Fruit fly (Drosophila melanogaster) whole organism, embryonic: ENCODE data around the gene cdi.

ENCODE experiments used
- Blimp-1 ChIP-seq: fragments of 200-800 bp; sonication (Bioruptor generic); optimal IDR thresholded peaks from 3 replicates; lab custom pipeline; 2018; ENCODE audit warnings: missing biosample characterization, missing genetic modification characterization, mild to moderate bottlenecking, moderate library complexity, missing genetic modification reagents
- CG10979 ChIP-seq: fragments of 200-800 bp; sonication (Bioruptor generic); optimal IDR thresholded peaks from 2 replicates; lab custom pipeline; 2018; ENCODE audit warnings: missing biosample characterization, mild to moderate bottlenecking, missing genetic modification characterization, moderate library complexity
- CG11504 ChIP-seq: fragments of 200-800 bp; sonication (Bioruptor generic); optimal IDR thresholded peaks from 3 replicates; lab custom pipeline; 2019; ENCODE audit warnings: missing biosample characterization, mild to moderate bottlenecking, missing genetic modification characterization, moderate library complexity
- CG11696 ChIP-seq: fragments of 200-800 bp; sonication (Bioruptor generic); IDR thresholded peaks from 2 replicates; pipeline ENCODE4 v1.3.6; 2022; ENCODE audit warnings: missing biosample characterization, missing genetic modification characterization
- CG12219 ChIP-seq: fragments of 200-800 bp; sonication (Bioruptor generic); optimal IDR thresholded peaks from 3 replicates; lab custom pipeline; 2018; ENCODE audit warnings: missing biosample characterization, mild to moderate bottlenecking, missing genetic modification characterization
- CG1233 ChIP-seq: fragments of 200-800 bp; sonication (Bioruptor generic); optimal IDR thresholded peaks from 4 replicates; lab custom pipeline; 2018; ENCODE audit warnings: missing biosample characterization, mild to moderate bottlenecking, missing genetic modification characterization
- CG14710 ChIP-seq: fragments of 200-800 bp; sonication (Bioruptor generic); optimal IDR thresholded peaks from 3 replicates; lab custom pipeline; 2019; ENCODE audit warnings: missing biosample characterization, mild to moderate bottlenecking, missing genetic modification characterization, moderate library complexity
- CG1647 ChIP-seq: fragments of 200-800 bp; sonication (Bioruptor generic); optimal IDR thresholded peaks from 3 replicates; lab custom pipeline; 2016; ENCODE audit warnings: missing biosample characterization, missing genetic modification characterization
- CG17361 ChIP-seq: fragments of 200-800 bp; sonication (Bioruptor generic); IDR thresholded peaks from 3 replicates; pipeline ENCODE4 v1.3.6; 2022; ENCODE audit warnings: missing biosample characterization, missing genetic modification characterization
- CG17568 ChIP-seq: fragments of 200-800 bp; sonication (Bioruptor generic); optimal IDR thresholded peaks from 2 replicates; lab custom pipeline; 2018; ENCODE audit warnings: missing biosample characterization, mild to moderate bottlenecking, missing genetic modification characterization, moderate library complexity
- CG18262 ChIP-seq: fragments of 200-800 bp; optimal IDR thresholded peaks from 3 replicates; lab custom pipeline; 2019; ENCODE audit warnings: missing biosample characterization, mild to moderate bottlenecking, missing genetic modification characterization, moderate library complexity
- CG18599 ChIP-seq: fragments of 200-800 bp; sonication (Bioruptor generic); optimal IDR thresholded peaks from 3 replicates; lab custom pipeline; 2017; ENCODE audit warnings: missing biosample characterization, missing genetic modification characterization, mild to moderate bottlenecking, moderate library complexity, missing genetic modification reagents
- CG18764 ChIP-seq: fragments of 200-800 bp; sonication (Bioruptor generic); optimal IDR thresholded peaks from 3 replicates; lab custom pipeline; 2016; ENCODE audit warnings: missing biosample characterization, missing genetic modification characterization
- CG32532 ChIP-seq: fragments of 200-800 bp; sonication (Bioruptor generic); IDR thresholded peaks from 2 replicates; pipeline ENCODE4 v1.3.6; 2022; ENCODE audit warnings: missing biosample characterization, missing genetic modification characterization
- CG3281 ChIP-seq: fragments of 200-800 bp; sonication (Bioruptor generic); optimal IDR thresholded peaks from 3 replicates; lab custom pipeline; 2017; ENCODE audit warnings: missing biosample characterization, mild to moderate bottlenecking, missing genetic modification characterization
- CG4854 ChIP-seq: fragments of 200-800 bp; sonication (Bioruptor generic); optimal IDR thresholded peaks from 2 replicates; lab custom pipeline; 2016; ENCODE audit warnings: missing biosample characterization, missing genetic modification characterization, inconsistent platforms
- CG6654 ChIP-seq: fragments of 200-800 bp; sonication (Bioruptor generic); optimal IDR thresholded peaks from 2 replicates; lab custom pipeline; 2017; ENCODE audit warnings: missing biosample characterization, mild to moderate bottlenecking, missing genetic modification characterization
- CG6765 ChIP-seq: fragments of 200-800 bp; sonication (Bioruptor generic); optimal IDR thresholded peaks from 3 replicates; lab custom pipeline; 2017; ENCODE audit warnings: missing biosample characterization, mild to moderate bottlenecking, missing genetic modification characterization
- CG6813 ChIP-seq: fragments of 200-800 bp; sonication (Bioruptor generic); optimal IDR thresholded peaks from 2 replicates; lab custom pipeline; 2017; ENCODE audit warnings: missing biosample characterization, missing genetic modification characterization, mild to moderate bottlenecking, moderate library complexity, missing genetic modification reagents
- CG7839 ChIP-seq: fragments of 200-800 bp; sonication (Bioruptor generic); optimal IDR thresholded peaks from 3 replicates; lab custom pipeline; 2018; ENCODE audit warnings: missing biosample characterization, mild to moderate bottlenecking, missing genetic modification characterization, moderate library complexity
- CG8290 ChIP-seq, 3 experiments: fragments of 200-800 bp; sonication (Bioruptor generic); optimal IDR thresholded peaks; 2 replicates each; lab custom pipeline; 2016 to 2019; ENCODE audit warnings: missing biosample characterization in 3 of 3, missing genetic modification characterization in 3 of 3, mild to moderate bottlenecking in 2 of 3, moderate library complexity in 1 of 3
- CG9727 ChIP-seq: fragments of 200-800 bp; sonication (Bioruptor generic); optimal IDR thresholded peaks from 3 replicates; lab custom pipeline; 2017; ENCODE audit warnings: missing biosample characterization, mild to moderate bottlenecking, missing genetic modification characterization
- CG9876 ChIP-seq: fragments of 200-800 bp; sonication (Bioruptor generic); optimal IDR thresholded peaks from 2 replicates; lab custom pipeline; 2016; ENCODE audit warnings: missing biosample characterization, missing genetic modification characterization
- Camta ChIP-seq: fragments of 200-800 bp; sonication (Bioruptor generic); optimal IDR thresholded peaks from 2 replicates; lab custom pipeline; 2016; ENCODE audit warnings: missing biosample characterization, missing genetic modification characterization
- Fer3 ChIP-seq: fragments of 200-800 bp; sonication (Bioruptor generic); optimal IDR thresholded peaks from 2 replicates; lab custom pipeline; 2018; ENCODE audit warnings: missing biosample characterization, mild to moderate bottlenecking, missing genetic modification characterization, moderate library complexity
- Gsc ChIP-seq: fragments of 200-800 bp; sonication (Bioruptor generic); IDR thresholded peaks from 2 replicates; pipeline ENCODE4 v1.3.6; 2022; ENCODE audit warnings: missing biosample characterization, missing genetic modification characterization
- Max ChIP-seq: fragments of 200-800 bp; sonication (Bioruptor generic); optimal IDR thresholded peaks from 2 replicates; lab custom pipeline; 2016; ENCODE audit warnings: missing biosample characterization, mild to moderate bottlenecking, missing genetic modification characterization
- Ptx1 ChIP-seq: fragments of 200-800 bp; sonication (Bioruptor generic); IDR thresholded peaks from 2 replicates; pipeline ENCODE4 v1.3.6; 2022; ENCODE audit warnings: missing biosample characterization, missing genetic modification characterization
- Xrp1 ChIP-seq: fragments of 200-800 bp; sonication (Bioruptor generic); IDR thresholded peaks from 2 replicates; pipeline ENCODE4 v1.3.6; 2022; ENCODE audit warnings: missing biosample characterization, missing genetic modification characterization
- amos ChIP-seq: fragments of 200-800 bp; sonication (Bioruptor generic); IDR thresholded peaks from 2 replicates; pipeline ENCODE4 v1.3.6; 2022; ENCODE audit warnings: missing biosample characterization, missing genetic modification characterization; ENCODE audit not compliant: partially characterized antibody
- ara ChIP-seq: fragments of 200-800 bp; sonication (Bioruptor generic); IDR thresholded peaks from 2 replicates; pipeline ENCODE4 v1.3.6; 2022; ENCODE audit warnings: missing biosample characterization, missing genetic modification characterization
- bowl ChIP-seq: fragments of 200-800 bp; sonication (Bioruptor generic); IDR thresholded peaks from 2 replicates; pipeline ENCODE4 v1.3.6; 2022; ENCODE audit warnings: missing biosample characterization, missing genetic modification characterization
- cad ChIP-seq: fragments of >200 bp; optimal IDR thresholded peaks from 2 replicates; lab custom pipeline; 2017; ENCODE audit warnings: missing biosample characterization, missing genetic modification characterization
- chm ChIP-seq: fragments of 200-800 bp; sonication (Bioruptor generic); IDR thresholded peaks from 2 replicates; pipeline ENCODE4 v1.3.6; 2022; ENCODE audit warnings: missing biosample characterization, missing genetic modification characterization
- croc ChIP-seq: fragments of 200-800 bp; sonication (Bioruptor generic); conservative IDR thresholded peaks from 3 replicates; pipeline ENCODE4 v1.3.6; 2022; ENCODE audit warnings: missing biosample characterization, missing genetic modification characterization
- dmrt11E ChIP-seq: fragments of 200-800 bp; sonication (Bioruptor generic); optimal IDR thresholded peaks from 3 replicates; lab custom pipeline; 2018; ENCODE audit warnings: missing biosample characterization, mild to moderate bottlenecking, missing genetic modification characterization, moderate library complexity
- dysf ChIP-seq: fragments of 200-800 bp; sonication (Bioruptor generic); IDR thresholded peaks from 3 replicates; pipeline ENCODE4 v1.3.6; 2022; ENCODE audit warnings: missing biosample characterization, missing genetic modification characterization
- eyg ChIP-seq: fragments of 200-800 bp; sonication (Bioruptor generic); optimal IDR thresholded peaks from 3 replicates; lab custom pipeline; 2016; ENCODE audit warnings: missing biosample characterization, missing genetic modification characterization
- fd102C ChIP-seq: fragments of 200-800 bp; sonication (Bioruptor generic); optimal IDR thresholded peaks from 2 replicates; lab custom pipeline; 2018; ENCODE audit warnings: missing biosample characterization, mild to moderate bottlenecking, missing genetic modification characterization, moderate library complexity
- fd3F ChIP-seq: fragments of 200-800 bp; sonication (Bioruptor generic); optimal IDR thresholded peaks from 2 replicates; lab custom pipeline; 2018; ENCODE audit warnings: missing biosample characterization, mild to moderate bottlenecking, missing genetic modification characterization, moderate library complexity
- grau ChIP-seq: fragments of 200-800 bp; optimal IDR thresholded peaks from 3 replicates; lab custom pipeline; 2019; ENCODE audit warnings: missing biosample characterization, mild to moderate bottlenecking, missing genetic modification characterization, moderate library complexity
- nmo ChIP-seq: fragments of 200-800 bp; sonication (Bioruptor generic); optimal IDR thresholded peaks from 2 replicates; lab custom pipeline; 2018; ENCODE audit warnings: missing biosample characterization, mild to moderate bottlenecking, missing genetic modification characterization, moderate library complexity
- sd ChIP-seq: fragments of 200-800 bp; sonication (Bioruptor generic); optimal IDR thresholded peaks from 3 replicates; lab custom pipeline; 2018; ENCODE audit warnings: missing biosample characterization, mild to moderate bottlenecking, missing genetic modification characterization, moderate library complexity
- sens ChIP-seq: fragments of 200-800 bp; sonication (Bioruptor generic); peaks from one replicate; lab custom pipeline; 2016; ENCODE audit warnings: missing biosample characterization, missing genetic modification characterization
- sim ChIP-seq: fragments of 200-800 bp; sonication (Bioruptor generic); IDR thresholded peaks from 2 replicates; pipeline ENCODE4 v1.3.6; 2022; ENCODE audit warnings: missing biosample characterization, missing genetic modification characterization
- slou ChIP-seq: fragments of 200-800 bp; sonication (Bioruptor generic); optimal IDR thresholded peaks from 3 replicates; lab custom pipeline; 2016; ENCODE audit warnings: missing biosample characterization, missing genetic modification characterization
- sqz ChIP-seq: fragments of 200-800 bp; sonication (Bioruptor generic); optimal IDR thresholded peaks from 3 replicates; lab custom pipeline; 2018; ENCODE audit warnings: missing biosample characterization, mild to moderate bottlenecking, missing genetic modification characterization
- wdn ChIP-seq: fragments of 200-800 bp; sonication (Bioruptor generic); IDR thresholded peaks from 2 replicates; pipeline ENCODE4 v1.3.6; 2022; ENCODE audit warnings: missing biosample characterization, missing genetic modification characterization
- zen ChIP-seq: fragments of 200-800 bp; sonication (Bioruptor generic); optimal IDR thresholded peaks from 3 replicates; lab custom pipeline; 2018; ENCODE audit warnings: missing biosample characterization, mild to moderate bottlenecking, missing genetic modification characterization, moderate library complexity

cdi gene

DNA sequence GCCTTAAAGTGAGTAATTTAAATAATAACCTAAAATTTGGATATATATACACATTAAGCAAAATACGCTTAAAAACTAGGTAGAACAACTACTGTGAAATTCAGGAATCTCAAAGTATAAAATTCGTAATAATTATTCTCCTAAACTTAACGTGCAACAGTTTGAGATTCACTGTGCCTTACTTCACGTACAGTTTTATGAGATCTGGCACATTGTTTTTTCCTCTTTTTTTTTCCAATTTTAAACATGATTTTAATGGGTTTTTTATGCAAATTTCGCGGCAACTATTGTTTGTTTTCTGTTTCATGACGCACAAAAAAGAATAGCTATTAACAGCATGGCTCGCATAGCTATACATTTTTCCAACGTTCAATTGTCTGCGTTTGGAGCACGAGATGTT, 82.2 kb downstream of the cdi start:
- TF ChIP-seq CG11504, result peak; percentile 92
- peak; percentile 9; the same call in 1 of the 2 replicates for TF ChIP-seq amos
- TF ChIP-seq CG11696 (GFP tag; lab: Robert Waterston, UW), result no peak
- TF ChIP-seq CG32532, result no peak
- peak; percentile 0 for TF ChIP-seq sqz (GFP tag; lab: Kevin White, UChicago)
- TF ChIP-seq cad (GFP tag; lab: Kevin White, UChicago), result peak; percentile 67
- peak; percentile 96 for TF ChIP-seq CG6654 (GFP tag; lab: Kevin White, UChicago)

DNA sequence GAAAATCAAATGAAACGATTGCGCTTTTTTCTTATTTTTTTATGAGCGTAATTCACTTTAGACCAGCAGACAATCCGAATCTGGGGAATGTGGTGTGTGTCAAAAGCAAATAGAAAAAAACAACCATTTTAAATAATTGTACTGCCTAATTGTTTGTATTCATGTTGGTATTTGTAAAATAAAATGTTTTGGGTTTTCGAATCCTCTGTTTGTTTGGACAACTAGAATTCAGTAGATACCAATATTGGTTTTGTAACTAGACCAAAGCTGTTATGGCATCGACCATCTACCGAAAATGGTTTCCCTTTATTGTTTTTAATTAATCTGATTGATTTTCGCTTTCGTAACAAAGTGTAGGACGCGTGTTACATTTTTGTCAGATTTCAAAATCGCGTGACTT, 83.1 kb downstream of the cdi start:
- TF ChIP-seq Max (GFP tag; lab: Kevin White, UChicago) (peak; percentile 7), CG6765 (no peak), CG12219 (GFP tag; lab: Kevin White, UChicago) (no peak), CG6813 (GFP tag; lab: Kevin White, UChicago) (peak; percentile 25), slou (GFP tag; lab: Kevin White, UChicago) (peak; percentile 13), dmrt11E (tag; lab: Kevin White, UChicago) (peak; percentile 23), Blimp-1 (GFP tag; lab: Kevin White, UChicago) (peak; percentile 34), CG7839 (tag; lab: Kevin White, UChicago) (peak; percentile 53), CG18764 (GFP tag; lab: Kevin White, UChicago) (peak; percentile 33), Ptx1 (GFP tag; lab: Robert Waterston, UW) (no peak), CG1647 (GFP tag; lab: Kevin White, UChicago) (peak; percentile 13), CG17361 (0 out of 3 replicates have a peak, but pooled peaks have one; percentile 22), wdn (GFP tag; lab: Robert Waterston, UW) (no peak), CG8290 (GFP tag; optimal IDR thresholded peaks at IDR 0.05; lab: Kevin White, UChicago) (no peak), CG8290 (tag; optimal IDR thresholded peaks at IDR 0.05; lab: Kevin White, UChicago) (peak in 1 of 2 experiments; percentile 44), Gsc (no peak), sim (0 out of 2 replicates have a peak, but pooled peaks have one; percentile 38), zen (tag; lab: Kevin White, UChicago) (peak; percentile 43), sd (tag; lab: Kevin White, UChicago) (peak; percentile 33), Camta (GFP tag; lab: Kevin White, UChicago) (no peak), grau (tag; lab: Kevin White, UChicago) (no peak), dysf (GFP tag; lab: Robert Waterston, UW) (peak; percentile 38; the same call in 2 of the 3 replicates), CG3281 (peak; percentile 6), CG9727 (GFP tag; lab: Kevin White, UChicago) (peak; percentile 42), CG17568 (GFP tag; lab: Kevin White, UChicago) (peak; percentile 6), CG1233 (GFP tag; lab: Kevin White, UChicago) (peak; percentile 20), eyg (GFP tag; lab: Kevin White, UChicago) (peak; percentile 26), croc (GFP tag; lab: Robert Waterston, UW) (no peak), CG4854 (GFP tag; lab: Kevin White, UChicago) (peak; percentile 10), Fer3 (tag; lab: Kevin White, UChicago) (peak; percentile 47), bowl (GFP tag; lab: Robert Waterston, UW) (no peak), chm (peak; percentile 48; the same call in 1 of the 2 replicates), CG18262 (tag; lab: Kevin White, UChicago) (peak; percentile 16), Xrp1 (GFP tag; lab: Robert Waterston, UW) (peak; percentile 36; the same call in 1 of the 2 replicates), sens (peak; percentile 74), ara (GFP tag; lab: Robert Waterston, UW) (0 out of 2 replicates have a peak, but pooled peaks have one; percentile 38), nmo (GFP tag; lab: Kevin White, UChicago) (peak; percentile 10), CG9876 (GFP tag; lab: Kevin White, UChicago) (no peak), CG18599 (GFP tag; lab: Kevin White, UChicago) (peak; percentile 23), fd3F (peak; percentile 60), CG14710 (tag; lab: Kevin White, UChicago) (peak; percentile 12), fd102C (GFP tag; lab: Kevin White, UChicago) (peak; percentile 47), CG10979 (tag; lab: Kevin White, UChicago) (no peak)
